Worm (Caenorhabditis elegans): ENCODE results near the gene tag-340.

- TF ChIP-seq Y55F3AM.14 (GFP tag; optimal IDR thresholded peaks at IDR 0.05) (no peak), nhr-6 (tag; optimal IDR thresholded peaks at IDR 0.05) (no peak), snpc-4 (tag; optimal IDR thresholded peaks at IDR 0.05) (no peak), nhr-237 (tag; optimal IDR thresholded peaks at IDR 0.05) (no peak), skn-1 (tag; optimal IDR thresholded peaks at IDR 0.05) (no peak), nhr-25 (tag; optimal IDR thresholded peaks at IDR 0.05) (no peak), nhr-11 (tag; optimal IDR thresholded peaks at IDR 0.05) (no peak), lin-13 (GFP tag; optimal IDR thresholded peaks at IDR 0.05) (no peak), elt-1 (tag; optimal IDR thresholded peaks at IDR 0.05) (no peak), ztf-11 (tag; optimal IDR thresholded peaks at IDR 0.05) (no peak), sem-4 (tag; optimal IDR thresholded peaks at IDR 0.05) (no peak), blmp-1 (tag; optimal IDR thresholded peaks at IDR 0.05; ENCODE audit: insufficient read depth) (no peak), lin-39 (tag; optimal IDR thresholded peaks at IDR 0.05) (no peak)
Observed at ce11 chrIII:4873395-4873794, 26.9 kb upstream of the tag-340 start.

Measured in whole organism, L2 larva.